Fruit fly (Drosophila melanogaster) whole organism, embryonic: ENCODE data around the gene klar.
A peak's percentile ranks its signal among the peaks of the same experiment; 100 is the strongest.

ENCODE experiments used
- Awh ChIP-seq: fragments of 200-800 bp; sonication (Bioruptor generic); IDR thresholded peaks from 2 replicates; pipeline ENCODE4, ENCODE4 v1.3.6; 2022; ENCODE audit warnings: missing biosample characterization, missing genetic modification characterization
- CG10147 ChIP-seq: fragments of 200-800 bp; sonication (Bioruptor generic); optimal IDR thresholded peaks from 2 replicates; lab custom pipeline; 2019; ENCODE audit warnings: missing biosample characterization, mild to moderate bottlenecking, missing genetic modification characterization, moderate library complexity
- CG10321 ChIP-seq: fragments of 200-800 bp; sonication (Bioruptor generic); IDR thresholded peaks from 2 replicates; pipeline ENCODE4 v1.3.6; 2022; ENCODE audit warnings: missing biosample characterization, missing genetic modification characterization
- CG11456 ChIP-seq: fragments of 200-800 bp; sonication (Bioruptor generic); IDR thresholded peaks from 3 replicates; pipeline ENCODE4 v1.3.6; 2022; ENCODE audit warnings: missing biosample characterization, missing genetic modification characterization
- CG13296 ChIP-seq: fragments of 200-800 bp; sonication (Bioruptor generic); optimal IDR thresholded peaks from 3 replicates; lab custom pipeline; 2018; ENCODE audit warnings: missing biosample characterization, mild to moderate bottlenecking, missing genetic modification characterization
- CG15269 ChIP-seq: fragments of 200-800 bp; sonication (Bioruptor generic); optimal IDR thresholded peaks from 2 replicates; lab custom pipeline; 2018; ENCODE audit warnings: missing biosample characterization, mild to moderate bottlenecking, missing genetic modification characterization, moderate library complexity
- CG2120 ChIP-seq: fragments of 200-800 bp; sonication (Bioruptor generic); optimal IDR thresholded peaks from 3 replicates; lab custom pipeline; 2016; ENCODE audit warnings: missing biosample characterization, missing genetic modification characterization
- CG2129 ChIP-seq: fragments of 200-800 bp; sonication (Bioruptor generic); IDR thresholded peaks from 2 replicates; pipeline ENCODE4 v1.3.6; 2022; ENCODE audit warnings: missing biosample characterization, missing genetic modification characterization; ENCODE audit not compliant: partially characterized antibody
- CG2199 ChIP-seq: fragments of 200-800 bp; sonication (Bioruptor generic); IDR thresholded peaks from 3 replicates; pipeline ENCODE4 v1.3.6; 2022; ENCODE audit warnings: missing biosample characterization, missing genetic modification characterization
- CG32532 ChIP-seq: fragments of 200-800 bp; sonication (Bioruptor generic); IDR thresholded peaks from 2 replicates; pipeline ENCODE4 v1.3.6; 2022; ENCODE audit warnings: missing biosample characterization, missing genetic modification characterization
- CG32767 ChIP-seq: fragments of 200-800 bp; sonication (Bioruptor generic); IDR thresholded peaks from 2 replicates; pipeline ENCODE4 v1.3.6; 2022; ENCODE audit warnings: missing biosample characterization, missing genetic modification characterization
- CG33557 ChIP-seq: fragments of 200-800 bp; sonication (Bioruptor generic); optimal IDR thresholded peaks from 2 replicates; lab custom pipeline; 2019; ENCODE audit warnings: missing biosample characterization, mild to moderate bottlenecking, missing genetic modification characterization, moderate library complexity
- CG34224 ChIP-seq: fragments of 200-800 bp; sonication (Bioruptor generic); IDR thresholded peaks from 3 replicates; pipeline ENCODE4 v1.3.6; 2022; ENCODE audit warnings: missing biosample characterization, missing genetic modification characterization; ENCODE audit not compliant: partially characterized antibody
- CG34376 ChIP-seq: fragments of 200-800 bp; sonication (Bioruptor generic); optimal IDR thresholded peaks from 2 replicates; lab custom pipeline; 2018; ENCODE audit warnings: missing biosample characterization, mild to moderate bottlenecking, missing genetic modification characterization
- CG3847 ChIP-seq: fragments of 200-800 bp; sonication (Bioruptor generic); IDR thresholded peaks from 2 replicates; pipeline ENCODE4 v1.3.6; 2022; ENCODE audit warnings: missing biosample characterization, missing genetic modification characterization
- CG9215 ChIP-seq: fragments of 200-800 bp; sonication (Bioruptor generic); IDR thresholded peaks from 2 replicates; pipeline ENCODE4 v1.3.6; 2022; ENCODE audit warnings: missing biosample characterization, missing genetic modification characterization
- CTCF ChIP-seq: fragments of 200-800 bp; sonication (Bioruptor generic); optimal IDR thresholded peaks from 2 replicates; lab custom pipeline; 2017; ENCODE audit warnings: missing biosample characterization, mild to moderate bottlenecking, missing genetic modification characterization, moderate library complexity
- Dip2 ChIP-seq: fragments of 200-800 bp; sonication (Bioruptor generic); IDR thresholded peaks from 2 replicates; pipeline ENCODE4 v1.3.6; 2022; ENCODE audit warnings: missing biosample characterization, missing genetic modification characterization
- E2f2 ChIP-seq: fragments of 200-800 bp; sonication (Bioruptor generic); IDR thresholded peaks from 2 replicates; pipeline ENCODE4 v1.3.6; 2022; ENCODE audit warnings: missing biosample characterization, missing genetic modification characterization
- Gsc ChIP-seq: fragments of 200-800 bp; sonication (Bioruptor generic); IDR thresholded peaks from 2 replicates; pipeline ENCODE4 v1.3.6; 2022; ENCODE audit warnings: missing biosample characterization, missing genetic modification characterization
- H2.0 ChIP-seq: fragments of 200-800 bp; sonication (Bioruptor generic); IDR thresholded peaks from 2 replicates; pipeline ENCODE4 v1.3.6; 2022; ENCODE audit warnings: missing biosample characterization, missing genetic modification characterization
- HHEX ChIP-seq: fragments of 200-800 bp; sonication (Bioruptor generic); optimal IDR thresholded peaks from 3 replicates; lab custom pipeline; 2017; ENCODE audit warnings: missing biosample characterization, mild to moderate bottlenecking, missing genetic modification characterization, missing genetic modification reagents
- HLH4C ChIP-seq: fragments of 200-800 bp; sonication (Bioruptor generic); IDR thresholded peaks from 3 replicates; pipeline ENCODE4 v1.3.6; 2022; ENCODE audit warnings: missing biosample characterization, missing genetic modification characterization; ENCODE audit not compliant: partially characterized antibody
- Hr51 ChIP-seq, 2 experiments: fragments of 200-800 bp; sonication (Bioruptor generic); optimal IDR thresholded peaks; 2 replicates in 1 of 2; 3 replicates in 1 of 2; lab custom pipeline; 2016 to 2018; ENCODE audit warnings: missing biosample characterization in 2 of 2, missing genetic modification characterization in 2 of 2, mild to moderate bottlenecking in 1 of 2, moderate library complexity in 1 of 2
- Max ChIP-seq: fragments of 200-800 bp; sonication (Bioruptor generic); optimal IDR thresholded peaks from 2 replicates; lab custom pipeline; 2016; ENCODE audit warnings: missing biosample characterization, mild to moderate bottlenecking, missing genetic modification characterization
- Myb ChIP-seq: fragments of 200-800 bp; sonication (Bioruptor generic); optimal IDR thresholded peaks from 2 replicates; lab custom pipeline; 2016; ENCODE audit warnings: missing biosample characterization, missing genetic modification characterization
- PHDP ChIP-seq: fragments of 200-800 bp; sonication (Bioruptor generic); optimal IDR thresholded peaks from 3 replicates; lab custom pipeline; 2018; ENCODE audit warnings: missing biosample characterization, mild to moderate bottlenecking, missing genetic modification characterization, moderate library complexity
- Rx ChIP-seq: fragments of 200-800 bp; sonication (Bioruptor generic); IDR thresholded peaks from 2 replicates; pipeline ENCODE4 v1.3.6; 2022; ENCODE audit warnings: missing biosample characterization, missing genetic modification characterization
- Ssrp ChIP-seq: fragments of 200-800 bp; sonication (Bioruptor generic); optimal IDR thresholded peaks from 2 replicates; lab custom pipeline; 2018; ENCODE audit warnings: missing biosample characterization, mild to moderate bottlenecking, missing genetic modification characterization, moderate library complexity
- amos ChIP-seq: fragments of 200-800 bp; sonication (Bioruptor generic); IDR thresholded peaks from 2 replicates; pipeline ENCODE4 v1.3.6; 2022; ENCODE audit warnings: missing biosample characterization, missing genetic modification characterization; ENCODE audit not compliant: partially characterized antibody
- bcd ChIP-seq: fragments of 200-800 bp; sonication (Bioruptor generic); optimal IDR thresholded peaks from 2 replicates; lab custom pipeline; 2017; ENCODE audit warnings: missing biosample characterization, mild to moderate bottlenecking, missing genetic modification characterization
- corto ChIP-seq: fragments of 200-800 bp; sonication (Bioruptor generic); optimal IDR thresholded peaks from 2 replicates; lab custom pipeline; 2016; ENCODE audit warnings: missing biosample characterization, mild to moderate bottlenecking, missing genetic modification characterization, moderate library complexity
- dmrt11E ChIP-seq: fragments of 200-800 bp; sonication (Bioruptor generic); optimal IDR thresholded peaks from 3 replicates; lab custom pipeline; 2018; ENCODE audit warnings: missing biosample characterization, mild to moderate bottlenecking, missing genetic modification characterization, moderate library complexity
- exex ChIP-seq: fragments of 200-800 bp; sonication (Bioruptor generic); optimal IDR thresholded peaks from 4 replicates; lab custom pipeline; 2018; ENCODE audit warnings: missing biosample characterization, mild to moderate bottlenecking, missing genetic modification characterization, moderate library complexity
- gem ChIP-seq: fragments of 200-800 bp; sonication (Bioruptor generic); optimal IDR thresholded peaks from 2 replicates; lab custom pipeline; 2019; ENCODE audit warnings: missing biosample characterization, mild to moderate bottlenecking, missing genetic modification characterization, moderate library complexity
- gro ChIP-seq: fragments of 200-800 bp; sonication (Bioruptor generic); optimal IDR thresholded peaks from 2 replicates; lab custom pipeline; 2016; ENCODE audit warnings: missing biosample characterization, missing genetic modification characterization
- ind ChIP-seq: fragments of 200-800 bp; sonication (Bioruptor generic); optimal IDR thresholded peaks from 3 replicates; lab custom pipeline; 2016; ENCODE audit warnings: missing biosample characterization, missing genetic modification characterization
- jumu ChIP-seq: fragments of 200-800 bp; sonication (Bioruptor generic); optimal IDR thresholded peaks from 3 replicates; lab custom pipeline; 2016; ENCODE audit warnings: missing biosample characterization, missing genetic modification characterization
- mam ChIP-seq: fragments of 200-800 bp; sonication (Bioruptor generic); optimal IDR thresholded peaks from 3 replicates; lab custom pipeline; 2016; ENCODE audit warnings: missing biosample characterization, missing genetic modification characterization
- otp ChIP-seq: fragments of 200-800 bp; sonication (Bioruptor generic); IDR thresholded peaks from 3 replicates; pipeline ENCODE4, ENCODE4 v1.3.6; 2022; ENCODE audit warnings: missing biosample characterization, missing genetic modification characterization
- pita ChIP-seq: fragments of 200-800 bp; sonication (Bioruptor generic); optimal IDR thresholded peaks from 2 replicates; lab custom pipeline; 2017; ENCODE audit warnings: missing biosample characterization, mild to moderate bottlenecking, missing genetic modification characterization
- prd ChIP-seq, 3 experiments: fragments of >200 bp in 2 of 3; fragments of 200-800 bp in 1 of 3; sonication (Bioruptor generic) in 1 of 3; optimal IDR thresholded peaks in 2 of 3; IDR thresholded peaks in 1 of 3; 2 replicates in 2 of 3; 3 replicates in 1 of 3; pipeline versions ENCODE4 v1.3.6 to Lab custom; 2017 to 2022; ENCODE audit warnings: missing biosample characterization in 1 of 3, missing genetic modification characterization in 1 of 3
- schlank ChIP-seq: fragments of 200-800 bp; sonication (Bioruptor generic); optimal IDR thresholded peaks from 2 replicates; lab custom pipeline; 2018; ENCODE audit warnings: missing biosample characterization, mild to moderate bottlenecking, missing genetic modification characterization
- sd ChIP-seq: fragments of 200-800 bp; sonication (Bioruptor generic); optimal IDR thresholded peaks from 3 replicates; lab custom pipeline; 2018; ENCODE audit warnings: missing biosample characterization, mild to moderate bottlenecking, missing genetic modification characterization, moderate library complexity
- trem ChIP-seq: fragments of 200-800 bp; optimal IDR thresholded peaks from 3 replicates; lab custom pipeline; 2019; ENCODE audit warnings: missing biosample characterization, mild to moderate bottlenecking, missing genetic modification characterization, moderate library complexity
- z ChIP-seq: fragments of 200-800 bp; sonication (Bioruptor generic); IDR thresholded peaks from 3 replicates; pipeline ENCODE4 v1.3.6; 2022; ENCODE audit warnings: missing biosample characterization, missing genetic modification characterization

Gene klar

DNA sequence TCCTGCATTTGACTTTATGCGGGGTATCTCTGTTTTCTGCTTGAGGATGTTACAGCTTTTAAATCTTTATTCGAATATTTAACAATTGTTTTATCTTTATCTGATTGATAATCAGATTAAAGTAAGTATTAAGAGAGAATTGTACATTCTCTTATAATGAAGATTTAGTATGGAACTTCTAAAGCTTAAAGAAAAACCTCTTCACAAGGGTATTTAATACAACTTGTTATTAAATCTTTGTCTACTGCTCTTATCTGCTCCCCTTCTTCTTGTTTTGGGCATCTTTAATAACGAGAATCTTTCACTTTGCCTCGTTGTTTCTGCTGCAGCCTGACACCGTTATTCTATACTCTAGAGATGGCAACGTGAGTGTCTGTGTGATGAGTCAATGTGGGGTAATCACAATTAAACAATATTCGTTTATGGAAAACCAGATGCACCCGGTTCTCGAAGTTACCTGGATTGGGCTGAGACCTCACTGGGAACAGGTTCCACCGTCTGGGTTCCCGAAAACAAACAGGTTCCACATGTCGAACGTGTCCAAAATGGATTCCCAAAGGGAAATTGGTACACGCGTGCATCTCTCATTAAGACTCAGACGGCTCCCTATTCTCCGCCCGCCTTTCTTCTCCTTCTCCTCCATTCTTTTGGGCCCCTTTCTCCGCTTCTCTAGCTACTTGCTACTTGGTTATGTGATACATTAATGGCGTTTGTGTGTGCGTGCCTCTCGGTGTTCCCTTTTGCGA is 9.8 kb upstream of the klar start (continued):
- TF ChIP-seq Ssrp (tag; lab: Kevin White, UChicago): no peak
- TF ChIP-seq CG13296 (GFP tag; lab: Kevin White, UChicago): no peak
- TF ChIP-seq CG11456 (GFP tag; lab: Robert Waterston, UW): 0 out of 3 replicates have a peak, but pooled peaks have one; percentile 28
- no peak for TF ChIP-seq CTCF (GFP tag; lab: Kevin White, UChicago)
- TF ChIP-seq amos: no peak
- no peak for TF ChIP-seq CG32767
- no peak for TF ChIP-seq Gsc (GFP tag; lab: Robert Waterston, UW)
- no peak for TF ChIP-seq pita (GFP tag; lab: Kevin White, UChicago)
- TF ChIP-seq HHEX (GFP tag; lab: Kevin White, UChicago): peak; percentile 18
- no peak for TF ChIP-seq CG34376 (GFP tag; lab: Kevin White, UChicago)

DNA sequence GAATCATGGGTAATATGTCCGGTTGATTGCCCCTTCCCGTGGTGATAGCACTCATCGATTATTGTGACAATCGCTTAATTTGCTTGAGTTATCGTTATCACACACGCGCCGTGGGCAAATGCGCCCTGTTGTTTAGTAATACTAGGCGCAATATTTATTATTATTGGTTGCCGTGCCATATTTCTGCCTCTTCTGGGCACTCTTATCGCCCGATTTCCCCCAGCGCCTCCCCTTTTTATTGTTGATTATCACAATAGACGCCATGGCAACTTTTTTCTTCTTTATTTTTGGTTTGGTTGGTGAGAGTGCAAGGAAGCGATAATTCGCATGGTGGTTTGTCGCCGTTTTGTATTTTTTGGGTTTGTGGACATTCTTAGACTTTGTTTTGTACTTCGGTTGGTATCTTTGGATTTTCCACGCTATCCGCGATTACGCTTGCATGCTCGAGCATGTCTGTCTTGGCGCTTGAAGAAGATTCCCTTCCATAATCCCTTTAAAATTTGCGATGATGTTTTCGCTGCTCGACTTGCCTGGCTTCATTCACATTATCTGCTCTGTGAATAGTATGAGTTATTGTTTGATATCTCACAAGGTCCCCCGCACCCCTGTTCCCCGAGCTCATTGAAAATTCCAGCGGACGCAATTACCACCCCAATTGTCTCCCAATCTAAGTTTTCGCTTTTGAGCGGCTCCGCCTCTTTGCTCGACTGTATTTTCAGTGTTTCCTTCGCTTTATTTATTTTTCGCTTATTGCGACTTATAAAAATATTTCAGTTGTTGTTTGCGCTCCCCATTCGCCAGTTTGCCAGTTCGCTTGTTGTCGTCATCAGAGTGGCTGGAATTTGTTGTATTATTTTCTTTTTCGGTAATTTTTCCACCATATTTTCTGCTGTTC is 8.1 kb upstream of the klar start:
- TF ChIP-seq Dip2 (no peak), Awh (GFP tag; lab: Robert Waterston, UW) (no peak), Myb (peak; percentile 6), Max (GFP tag; lab: Kevin White, UChicago) (no peak), z (GFP tag; lab: Robert Waterston, UW) (no peak), bcd (GFP tag; lab: Kevin White, UChicago) (no peak), gro (GFP tag; lab: Kevin White, UChicago) (no peak), gem (no peak), dmrt11E (tag; lab: Kevin White, UChicago) (no peak), schlank (tag; lab: Kevin White, UChicago) (peak; percentile 51), ind (GFP tag; lab: Kevin White, UChicago) (no peak), CG34224 (GFP tag; lab: Robert Waterston, UW) (no peak), Hr51 (GFP tag; optimal IDR thresholded peaks at IDR 0.05; lab: Kevin White, UChicago) (no peak), CG10321 (GFP tag; lab: Robert Waterston, UW) (no peak), sd (peak; percentile 96), E2f2 (GFP tag; lab: Robert Waterston, UW) (no peak), CG32532 (GFP tag; lab: Robert Waterston, UW) (peak; percentile 39), prd (optimal IDR thresholded peaks at IDR 0.05; lab: Kevin White, UChicago) (no peak), prd (GFP tag; IDR thresholded peaks at IDR 0.05; lab: Robert Waterston, UW) (no peak), corto (peak; percentile 18), trem (tag; lab: Kevin White, UChicago) (no peak), otp (GFP tag; lab: Robert Waterston, UW) (no peak), H2.0 (no peak), mam (GFP tag; lab: Kevin White, UChicago) (no peak), exex (peak; percentile 94), CG33557 (no peak), CG9215 (no peak), HLH4C (GFP tag; lab: Robert Waterston, UW) (peak; percentile 50; the same call in 2 of the 3 replicates), CG2199 (GFP tag; lab: Robert Waterston, UW) (peak; percentile 27; the same call in 1 of the 3 replicates), CG2120 (peak; percentile 28), PHDP (tag; lab: Kevin White, UChicago) (peak; percentile 22), CG3847 (GFP tag; lab: Robert Waterston, UW) (0 out of 2 replicates have a peak, but pooled peaks have one; percentile 20), jumu (GFP tag; lab: Kevin White, UChicago) (no peak), CG15269 (tag; lab: Kevin White, UChicago) (peak; percentile 15), Rx (no peak), CG2129 (no peak), CG10147 (GFP tag; lab: Kevin White, UChicago) (peak; percentile 38)
